Worm (Caenorhabditis elegans) whole organism, early embryonic: Measurements from ENCODE around the gene dib-1.

Source experiments
- B0310.2 ChIP-seq: sonication (generic microtip); optimal IDR thresholded peaks from 2 replicates; lab custom pipeline; 2016; ENCODE audit warnings: mild to moderate bottlenecking, missing genetic modification characterization, missing compliant biosample characterization
- F13C5.2 ChIP-seq: sonication (generic microtip); optimal IDR thresholded peaks from 2 replicates; lab custom pipeline; 2017; ENCODE audit warnings: mild to moderate bottlenecking, missing genetic modification characterization, inconsistent platforms, missing compliant biosample characterization
- ama-1 ChIP-seq: fragments of 150-350 bp; optimal IDR thresholded peaks from 2 replicates; lab custom pipeline; 2014
- ceh-13 ChIP-seq: fragments of 200-800 bp; sonication (Bioruptor generic); optimal IDR thresholded peaks from 2 replicates; lab custom pipeline; 2018; ENCODE audit warnings: mild to moderate bottlenecking, missing genetic modification characterization, missing compliant biosample characterization
- ceh-36 ChIP-seq: sonication (generic microtip); optimal IDR thresholded peaks from 2 replicates; lab custom pipeline; 2016; ENCODE audit warnings: missing genetic modification characterization, inconsistent platforms, missing compliant biosample characterization
- flt-1 ChIP-seq: fragments of 200-800 bp; sonication (Bioruptor generic); IDR thresholded peaks from 2 replicates; pipeline ENCODE4 v1.3.6; 2022; ENCODE audit warnings: missing genetic modification characterization, missing compliant biosample characterization
- hmg-4 ChIP-seq: fragments of 200-800 bp; sonication (Bioruptor generic); optimal IDR thresholded peaks from 2 replicates; lab custom pipeline; 2018; ENCODE audit warnings: mild to moderate bottlenecking, missing genetic modification characterization, missing compliant biosample characterization
- hnd-1 ChIP-seq: sonication (generic microtip); optimal IDR thresholded peaks from 2 replicates; lab custom pipeline; 2016; ENCODE audit warnings: missing genetic modification characterization, missing compliant biosample characterization
- pes-1 ChIP-seq: fragments of 200-800 bp; sonication (Bioruptor generic); IDR thresholded peaks from 2 replicates; pipeline ENCODE4 v1.3.6; 2022; ENCODE audit warnings: missing genetic modification reagents, missing genetic modification characterization, missing compliant biosample characterization
- tbx-11 ChIP-seq: fragments of 200-800 bp; sonication (Bioruptor generic); IDR thresholded peaks from 2 replicates; pipeline ENCODE4 v1.3.6; 2022; ENCODE audit warnings: missing genetic modification characterization, missing compliant biosample characterization
- tbx-37 ChIP-seq: fragments of 200-800 bp; sonication (Bioruptor generic); conservative IDR thresholded peaks from 2 replicates; pipeline ENCODE4 v1.3.6; 2022; ENCODE audit warnings: missing genetic modification reagents, missing genetic modification characterization, missing compliant biosample characterization

- TF ChIP-seq ama-1 (lab: Kevin White, UChicago), result no peak
- TF ChIP-seq flt-1 (GFP tag; lab: Robert Waterston, UW), result no peak
- TF ChIP-seq ceh-36 (tag; lab: Kevin White, UChicago), result no peak
- TF ChIP-seq hmg-4 (GFP tag; lab: Kevin White, UChicago), result no peak
- TF ChIP-seq tbx-11 (GFP tag; lab: Robert Waterston, UW), result no peak
- no peak for TF ChIP-seq ceh-13 (GFP tag; lab: Kevin White, UChicago)
- no peak for TF ChIP-seq tbx-37 (GFP tag; lab: Robert Waterston, UW)
- no peak for TF ChIP-seq F13C5.2 (tag; lab: Kevin White, UChicago)
- no peak for TF ChIP-seq B0310.2 (tag; lab: Kevin White, UChicago)
- no peak for TF ChIP-seq pes-1
- TF ChIP-seq hnd-1 (tag; lab: Kevin White, UChicago), result no peak
Observed at ce11 chrIV:2842162-2842561, 48.5 kb upstream of the dib-1 start, which contains the start of gene clec-84.
